Fruit fly (Drosophila melanogaster) S2 (cell line): ENCODE measurements around the gene att-ORFB.

ENCODE experiments used
- CG8478 ChIP-seq: fragments of >200 bp; optimal IDR thresholded peaks from 2 replicates; lab custom pipeline; 2018
- CTCF ChIP-seq, 2 experiments: fragments of >200 bp; optimal IDR thresholded peaks; 2 replicates each; lab custom pipeline; 2018

dm6 chr3R:20544952-20545351 is 9.2 kb downstream of the att-ORFB start:
- TF ChIP-seq CG8478 (lab: Kevin White, UChicago) (no peak), CTCF (optimal IDR thresholded peaks at IDR 0.05; lab: Kevin White, UChicago) (no peak)
